Worm (Caenorhabditis elegans): ENCODE data around the gene crn-5.

crn-5 gene

ce11 chrII:10550173-10550572 lies 42.4 kb upstream of the crn-5 start (continued):
- no peak for TF ChIP-seq unc-98 (GFP tag; IDR thresholded peaks at IDR 0.05)
- peak; percentile 12 for TF ChIP-seq fkh-10 (GFP tag; optimal IDR thresholded peaks at IDR 0.05)
- no peak for TF ChIP-seq C04F5.9 (tag; optimal IDR thresholded peaks at IDR 0.05)
- TF ChIP-seq snpc-4 (tag; optimal IDR thresholded peaks at IDR 0.05): no peak
- TF ChIP-seq ceh-88 (GFP tag; IDR thresholded peaks at IDR 0.05): no peak
- TF ChIP-seq F16B12.6 (tag; optimal IDR thresholded peaks at IDR 0.05): no peak
- no peak for TF ChIP-seq skn-1 (tag; optimal IDR thresholded peaks at IDR 0.05)
- no peak for TF ChIP-seq nhr-19 (GFP tag; conservative IDR thresholded peaks at IDR 0.05)
- TF ChIP-seq mab-9 (GFP tag; IDR thresholded peaks at IDR 0.05): no peak
- TF ChIP-seq tlp-1 (tag; optimal IDR thresholded peaks at IDR 0.05): no peak
- no peak for TF ChIP-seq egl-27 (tag; optimal IDR thresholded peaks at IDR 0.05)
- no peak for TF ChIP-seq lin-13 (GFP tag; optimal IDR thresholded peaks at IDR 0.05)
- no peak for TF ChIP-seq unc-130 (tag; optimal IDR thresholded peaks at IDR 0.05)
- no peak for TF ChIP-seq pax-3 (tag; optimal IDR thresholded peaks at IDR 0.05)
- no peak for TF ChIP-seq lin-35 (GFP tag; optimal IDR thresholded peaks at IDR 0.05)
- TF ChIP-seq lir-3 (tag; optimal IDR thresholded peaks at IDR 0.05; ENCODE audit: poor library complexity): no peak
- no peak for TF ChIP-seq unc-30 (tag; optimal IDR thresholded peaks at IDR 0.05)
- no peak for TF ChIP-seq efl-1 (optimal IDR thresholded peaks at IDR 0.05)
- TF ChIP-seq efl-1 (GFP tag; optimal IDR thresholded peaks at IDR 0.05 in 1 of 2): no peak
- TF ChIP-seq unc-86 (tag; optimal IDR thresholded peaks at IDR 0.05): peak; percentile 4
- TF ChIP-seq fkh-8 (tag; optimal IDR thresholded peaks at IDR 0.05): no peak
- peak; percentile 57 for TF ChIP-seq lin-14 (GFP tag; optimal IDR thresholded peaks at IDR 0.05)
- no peak for TF ChIP-seq ceh-90 (tag; optimal IDR thresholded peaks at IDR 0.05)
- peak in 1 of 3 experiments; percentile 12 for TF ChIP-seq ceh-82 (tag; optimal IDR thresholded peaks at IDR 0.05)
- TF ChIP-seq sup-37 (GFP tag; optimal IDR thresholded peaks at IDR 0.05): no peak
- no peak for TF ChIP-seq sox-4 (tag; optimal IDR thresholded peaks at IDR 0.05)
- TF ChIP-seq nhr-90 (tag; optimal IDR thresholded peaks at IDR 0.05; ENCODE audit: poor library complexity): no peak
- no peak for TF ChIP-seq hlh-4 (tag; optimal IDR thresholded peaks at IDR 0.05)
- no peak for TF ChIP-seq jun-1 (tag; optimal IDR thresholded peaks at IDR 0.05)
- no peak for TF ChIP-seq grh-1 (GFP tag; IDR thresholded peaks at IDR 0.05)
- no peak for TF ChIP-seq efl-3 (GFP tag; optimal IDR thresholded peaks at IDR 0.05)
- no peak for TF ChIP-seq lin-39 (tag; optimal IDR thresholded peaks at IDR 0.05)
- TF ChIP-seq nhr-47 (tag; optimal IDR thresholded peaks at IDR 0.05): no peak
- TF ChIP-seq aly-2 (tag; optimal IDR thresholded peaks at IDR 0.05): no peak
- no peak for TF ChIP-seq dsc-1 (tag; optimal IDR thresholded peaks at IDR 0.05)
- no peak for TF ChIP-seq mef-2 (tag; optimal IDR thresholded peaks at IDR 0.05)
- no peak for TF ChIP-seq isw-1 (GFP tag; IDR thresholded peaks at IDR 0.05)
- no peak for TF ChIP-seq fkh-4 (tag; optimal IDR thresholded peaks at IDR 0.05; ENCODE audit: borderline replicate concordance)
- no peak for TF ChIP-seq ces-1 (GFP tag; optimal IDR thresholded peaks at IDR 0.05)
- no peak for TF ChIP-seq ceh-8 (GFP tag; optimal IDR thresholded peaks at IDR 0.05)
- no peak for TF ChIP-seq vab-15 (tag; optimal IDR thresholded peaks at IDR 0.05)
- TF ChIP-seq nhr-71 (tag; optimal IDR thresholded peaks at IDR 0.05): no peak
- no peak for TF ChIP-seq zip-4 (GFP tag; optimal IDR thresholded peaks at IDR 0.05)
- TF ChIP-seq xbp-1 (tag; optimal IDR thresholded peaks at IDR 0.05): no peak
- TF ChIP-seq ztf-11 (tag; optimal IDR thresholded peaks at IDR 0.05): no peak
- peak; percentile 10 for TF ChIP-seq snu-23 (GFP tag; optimal IDR thresholded peaks at IDR 0.05)
- TF ChIP-seq ama-1 (optimal IDR thresholded peaks at IDR 0.05): peak; percentile 21
- TF ChIP-seq nhr-11 (tag; optimal IDR thresholded peaks at IDR 0.05): no peak
- TF ChIP-seq zag-1 (tag; optimal IDR thresholded peaks at IDR 0.05): no peak

Data from whole organism, L1 larva.